Worm (Caenorhabditis elegans): ENCODE results near the gene cyp-29A2.

The cyp-29A2 gene

DNA sequence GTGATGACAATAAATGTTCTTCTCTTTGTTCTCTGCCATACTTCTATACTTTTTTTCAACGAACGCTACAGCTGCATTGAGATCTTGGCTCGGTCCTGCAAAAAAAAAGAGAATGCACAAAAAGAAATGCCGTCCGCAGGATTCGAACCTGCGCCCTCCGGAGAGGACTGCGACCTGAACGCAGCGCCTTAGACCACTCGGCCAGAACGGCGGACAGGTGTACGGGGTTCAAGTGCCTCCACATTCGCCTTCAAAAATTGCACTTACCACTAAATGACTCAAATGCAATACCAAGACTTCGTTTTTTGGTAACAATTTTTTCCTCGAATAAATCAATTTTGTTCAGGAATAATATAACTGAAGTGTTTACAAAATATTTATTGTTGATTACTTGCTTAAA, 42.7 kb upstream of the cyp-29A2 start (continued):
- TF ChIP-seq ceh-79 (tag; optimal IDR thresholded peaks at IDR 0.05) (no peak), tbx-9 (tag; optimal IDR thresholded peaks at IDR 0.05; ENCODE audit: borderline replicate concordance) (no peak), hsf-1 (GFP tag; IDR thresholded peaks at IDR 0.05) (no peak), unc-130 (GFP tag; optimal IDR thresholded peaks at IDR 0.05) (no peak), Y79H2A.3 (GFP tag; conservative IDR thresholded peaks at IDR 0.05) (no peak), let-607 (tag; optimal IDR thresholded peaks at IDR 0.05) (no peak), B0261.1 (tag; optimal IDR thresholded peaks at IDR 0.05) (peak; percentile 74), lsl-1 (GFP tag; optimal IDR thresholded peaks at IDR 0.05) (no peak), dpff-1 (tag; optimal IDR thresholded peaks at IDR 0.05) (no peak), Y53F4B.3 (GFP tag; IDR thresholded peaks at IDR 0.05) (no peak), Y67H2A.10 (GFP tag; conservative IDR thresholded peaks at IDR 0.05) (no peak), snpc-1.1 (tag; optimal IDR thresholded peaks at IDR 0.05; ENCODE audit: insufficient read depth) (peak; percentile 92), K12H6.12 (tag; optimal IDR thresholded peaks at IDR 0.05) (no peak), ztf-26 (tag; optimal IDR thresholded peaks at IDR 0.05) (no peak), hrde-1 (tag; optimal IDR thresholded peaks at IDR 0.05; ENCODE audit: borderline replicate concordance) (no peak), snpc-4 (GFP tag; optimal IDR thresholded peaks at IDR 0.05) (peak; percentile 76), snpc-4 (tag; optimal IDR thresholded peaks at IDR 0.05) (peak; percentile 90 to 98 (median 95)), lag-1 (GFP tag; IDR thresholded peaks at IDR 0.05) (no peak), zim-3 (tag; optimal IDR thresholded peaks at IDR 0.05) (no peak), mxl-1 (tag; optimal IDR thresholded peaks at IDR 0.05) (no peak), madf-3 (GFP tag; IDR thresholded peaks at IDR 0.05) (no peak), nfyb-1 (GFP tag; IDR thresholded peaks at IDR 0.05) (peak; percentile 51; the same call in 1 of the 2 replicates), mcd-1 (GFP tag; IDR thresholded peaks at IDR 0.05) (peak; percentile 49; the same call in 1 of the 2 replicates), pha-4 (tag; optimal IDR thresholded peaks at IDR 0.05) (no peak), ekl-4 (GFP tag; IDR thresholded peaks at IDR 0.05) (no peak), ceh-40 (GFP tag; IDR thresholded peaks at IDR 0.05) (no peak), egl-18 (GFP tag; IDR thresholded peaks at IDR 0.05) (no peak), F39B2.1 (GFP tag; IDR thresholded peaks at IDR 0.05) (no peak), ama-1 (optimal IDR thresholded peaks at IDR 0.05) (no peak), ama-1 (GFP tag; optimal IDR thresholded peaks at IDR 0.05) (no peak), lir-1 (GFP tag; conservative IDR thresholded peaks at IDR 0.05) (no peak), nhr-90 (tag; optimal IDR thresholded peaks at IDR 0.05) (no peak), lin-35 (GFP tag; optimal IDR thresholded peaks at IDR 0.05) (no peak), nhr-80 (tag; optimal IDR thresholded peaks at IDR 0.05) (no peak), D2030.7 (GFP tag; IDR thresholded peaks at IDR 0.05) (peak; percentile 15; the same call in 1 of the 2 replicates), hmg-20 (GFP tag; IDR thresholded peaks at IDR 0.05) (peak; percentile 57)

DNA sequence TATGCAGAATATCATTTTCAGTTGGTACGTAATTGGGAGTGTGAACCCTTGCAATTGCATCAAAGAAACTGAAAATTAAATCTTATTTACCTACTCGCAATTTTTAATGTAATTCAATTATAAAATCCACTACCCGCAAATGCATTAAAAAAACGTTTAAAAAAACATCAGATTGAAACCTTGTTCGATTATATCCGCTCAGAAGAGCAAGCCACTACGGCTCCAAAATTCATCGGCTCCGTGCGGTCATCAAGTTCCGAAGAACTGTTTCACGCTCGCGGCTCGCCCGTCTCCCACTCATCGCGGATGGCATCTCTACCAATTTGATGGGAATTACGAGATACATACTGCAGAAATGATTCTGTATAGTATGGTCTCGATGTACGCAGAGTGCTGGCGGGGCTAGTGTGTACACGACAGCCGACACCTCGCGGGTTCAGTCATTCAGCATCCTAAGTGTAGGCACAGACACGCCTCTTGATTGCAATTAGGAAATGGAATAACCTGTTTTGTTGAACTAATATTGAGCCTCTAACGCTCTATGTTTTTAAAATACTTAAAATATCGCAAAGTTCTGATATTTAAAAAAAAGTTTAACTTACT, 41.9 kb upstream of the cyp-29A2 start:
- TF ChIP-seq egl-44 (GFP tag; IDR thresholded peaks at IDR 0.05) (0 out of 2 replicates have a peak, but pooled peaks have one; percentile 38), madf-8 (GFP tag; conservative IDR thresholded peaks at IDR 0.05) (peak; percentile 54; the same call in 1 of the 2 replicates), tbp1 (GFP tag; optimal IDR thresholded peaks at IDR 0.05) (peak; percentile 78), hsf-1 (GFP tag; IDR thresholded peaks at IDR 0.05) (0 out of 2 replicates have a peak, but pooled peaks have one; percentile 46), snpc-3.4 (tag; optimal IDR thresholded peaks at IDR 0.05) (peak; percentile 94), egrh-3 (GFP tag; IDR thresholded peaks at IDR 0.05) (0 out of 2 replicates have a peak, but pooled peaks have one; percentile 15), snpc-1.1 (tag; optimal IDR thresholded peaks at IDR 0.05; ENCODE audit: insufficient read depth) (peak; percentile 96), lin-54 (GFP tag; optimal IDR thresholded peaks at IDR 0.05) (peak; percentile 56), Y53F4B.3 (GFP tag; IDR thresholded peaks at IDR 0.05) (0 out of 2 replicates have a peak, but pooled peaks have one; percentile 21), attf-6 (GFP tag; IDR thresholded peaks at IDR 0.05) (peak; percentile 90), Y53G8AR.9 (GFP tag; conservative IDR thresholded peaks at IDR 0.05) (0 out of 2 replicates have a peak, but pooled peaks have one; percentile 81), repo-1 (tag; optimal IDR thresholded peaks at IDR 0.05) (peak; percentile 8), F39B2.1 (GFP tag; IDR thresholded peaks at IDR 0.05) (peak; percentile 86; the same call in 1 of the 2 replicates), rcor-1 (GFP tag; IDR thresholded peaks at IDR 0.05) (peak; percentile 91), B0261.1 (tag; optimal IDR thresholded peaks at IDR 0.05) (peak; percentile 26), B0336.3 (GFP tag; IDR thresholded peaks at IDR 0.05) (peak; percentile 67; the same call in 1 of the 2 replicates), D2030.7 (GFP tag; IDR thresholded peaks at IDR 0.05) (peak; percentile 93), F33H1.4 (GFP tag; IDR thresholded peaks at IDR 0.05) (peak; percentile 43)
